Worm (Caenorhabditis elegans): ENCODE results near the gene C01G6.9.

C01G6.9 gene

DNA sequence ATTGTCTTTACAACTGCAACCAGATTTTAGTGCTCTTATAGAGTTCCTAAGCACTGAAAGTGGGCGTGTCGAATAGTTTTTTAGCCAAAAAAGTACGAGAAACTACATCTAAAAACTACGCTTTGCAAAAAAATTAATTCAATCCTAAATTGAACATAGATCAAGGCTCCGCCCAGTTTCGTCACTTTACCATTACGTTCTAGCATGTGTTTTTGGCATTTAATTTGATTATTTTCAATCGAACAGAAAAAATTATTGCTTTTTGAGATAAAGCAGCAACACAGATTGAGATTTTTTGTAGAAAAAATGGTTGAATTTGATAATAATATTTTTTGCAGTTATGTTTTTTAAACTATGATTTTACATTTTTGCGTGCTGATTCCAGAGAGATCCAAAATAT, 41.4 kb downstream of the C01G6.9 start, which contains the start of gene nlp-82:
nlp-82 (minus strand) TSS at position 101 of the 400 bp plus-strand sequence.
- TF ChIP-seq nhr-237 (tag; optimal IDR thresholded peaks at IDR 0.05) = no peak
- no peak for TF ChIP-seq egl-27 (tag; optimal IDR thresholded peaks at IDR 0.05)
- TF ChIP-seq pha-4 (tag; optimal IDR thresholded peaks at IDR 0.05) = no peak
- no peak for TF ChIP-seq mdl-1 (tag; optimal IDR thresholded peaks at IDR 0.05)
- TF ChIP-seq ceh-82 (tag; optimal IDR thresholded peaks at IDR 0.05) = no peak
- TF ChIP-seq zag-1 (tag; optimal IDR thresholded peaks at IDR 0.05) = no peak
- TF ChIP-seq nhr-67 (tag; optimal IDR thresholded peaks at IDR 0.05) = no peak
- no peak for TF ChIP-seq nhr-23 (tag; optimal IDR thresholded peaks at IDR 0.05)
- TF ChIP-seq ZK546.5 (tag; optimal IDR thresholded peaks at IDR 0.05) = no peak
- TF ChIP-seq elt-3 (tag; optimal IDR thresholded peaks at IDR 0.05) = no peak
- no peak for TF ChIP-seq fos-1 (tag; optimal IDR thresholded peaks at IDR 0.05)
- no peak for TF ChIP-seq aly-2 (tag; optimal IDR thresholded peaks at IDR 0.05)
- TF ChIP-seq nhr-11 (tag; optimal IDR thresholded peaks at IDR 0.05) = no peak
- no peak for TF ChIP-seq eor-1 (tag; optimal IDR thresholded peaks at IDR 0.05)
- TF ChIP-seq nhr-28 (tag; optimal IDR thresholded peaks at IDR 0.05) = no peak
- TF ChIP-seq unc-39 (tag; optimal IDR thresholded peaks at IDR 0.05) = no peak
- TF ChIP-seq lin-15B (tag; optimal IDR thresholded peaks at IDR 0.05) = no peak
- no peak for TF ChIP-seq daf-12 (tag; optimal IDR thresholded peaks at IDR 0.05)

- TF ChIP-seq pqm-1 (tag; optimal IDR thresholded peaks at IDR 0.05) = no peak
- peak; percentile 19 for TF ChIP-seq nhr-25 (tag; optimal IDR thresholded peaks at IDR 0.05)
Observed at ce11 chrII:9251529-9251928, 44.1 kb downstream of the C01G6.9 start.

ce11 chrII:9250422-9250821, 45.2 kb downstream of the C01G6.9 start, which contains the start of gene T26C5.4:
Gene T26C5.4 (minus strand): TSS chrII:9250522.
- TF ChIP-seq ztf-4 (tag; optimal IDR thresholded peaks at IDR 0.05) (no peak), fkh-2 (tag; optimal IDR thresholded peaks at IDR 0.05) (no peak), ztf-11 (tag; optimal IDR thresholded peaks at IDR 0.05) (no peak), aly-2 (tag; optimal IDR thresholded peaks at IDR 0.05) (no peak), ama-1 (optimal IDR thresholded peaks at IDR 0.05) (no peak), nhr-237 (tag; optimal IDR thresholded peaks at IDR 0.05) (no peak), lin-15B (tag; optimal IDR thresholded peaks at IDR 0.05) (no peak), elt-1 (tag; optimal IDR thresholded peaks at IDR 0.05) (no peak), mml-1 (tag; optimal IDR thresholded peaks at IDR 0.05) (no peak), nhr-12 (tag; optimal IDR thresholded peaks at IDR 0.05) (no peak), fkh-10 (GFP tag; optimal IDR thresholded peaks at IDR 0.05) (no peak), hmg-11 (tag; optimal IDR thresholded peaks at IDR 0.05) (no peak), nhr-77 (tag; optimal IDR thresholded peaks at IDR 0.05) (no peak)

ce11 chrII:9246648-9247047, 49.0 kb downstream of the C01G6.9 start, which contains the start of gene T26C5.5:
Gene T26C5.5 (minus strand): TSS chrII:9246748.
- TF ChIP-seq snpc-4 (tag; optimal IDR thresholded peaks at IDR 0.05) (no peak), ztf-4 (tag; optimal IDR thresholded peaks at IDR 0.05) (no peak), unc-39 (tag; optimal IDR thresholded peaks at IDR 0.05) (no peak), fos-1 (tag; optimal IDR thresholded peaks at IDR 0.05) (no peak), ZK546.5 (tag; optimal IDR thresholded peaks at IDR 0.05) (no peak), egl-27 (tag; optimal IDR thresholded peaks at IDR 0.05) (no peak), eor-1 (tag; optimal IDR thresholded peaks at IDR 0.05) (no peak), lsy-12 (tag; optimal IDR thresholded peaks at IDR 0.05) (no peak), fkh-2 (tag; optimal IDR thresholded peaks at IDR 0.05) (no peak), nhr-76 (tag; optimal IDR thresholded peaks at IDR 0.05) (no peak), aly-2 (tag; optimal IDR thresholded peaks at IDR 0.05) (no peak), pqm-1 (tag; optimal IDR thresholded peaks at IDR 0.05) (no peak), hmg-11 (tag; optimal IDR thresholded peaks at IDR 0.05) (no peak), nfya-1 (tag; optimal IDR thresholded peaks at IDR 0.05; ENCODE audit: insufficient read depth) (no peak), nhr-12 (tag; optimal IDR thresholded peaks at IDR 0.05) (no peak)

Data from whole organism, L3 larva.